Worm (Caenorhabditis elegans): ENCODE results near the gene cyp-25A3.

The cyp-25A3 gene

DNA sequence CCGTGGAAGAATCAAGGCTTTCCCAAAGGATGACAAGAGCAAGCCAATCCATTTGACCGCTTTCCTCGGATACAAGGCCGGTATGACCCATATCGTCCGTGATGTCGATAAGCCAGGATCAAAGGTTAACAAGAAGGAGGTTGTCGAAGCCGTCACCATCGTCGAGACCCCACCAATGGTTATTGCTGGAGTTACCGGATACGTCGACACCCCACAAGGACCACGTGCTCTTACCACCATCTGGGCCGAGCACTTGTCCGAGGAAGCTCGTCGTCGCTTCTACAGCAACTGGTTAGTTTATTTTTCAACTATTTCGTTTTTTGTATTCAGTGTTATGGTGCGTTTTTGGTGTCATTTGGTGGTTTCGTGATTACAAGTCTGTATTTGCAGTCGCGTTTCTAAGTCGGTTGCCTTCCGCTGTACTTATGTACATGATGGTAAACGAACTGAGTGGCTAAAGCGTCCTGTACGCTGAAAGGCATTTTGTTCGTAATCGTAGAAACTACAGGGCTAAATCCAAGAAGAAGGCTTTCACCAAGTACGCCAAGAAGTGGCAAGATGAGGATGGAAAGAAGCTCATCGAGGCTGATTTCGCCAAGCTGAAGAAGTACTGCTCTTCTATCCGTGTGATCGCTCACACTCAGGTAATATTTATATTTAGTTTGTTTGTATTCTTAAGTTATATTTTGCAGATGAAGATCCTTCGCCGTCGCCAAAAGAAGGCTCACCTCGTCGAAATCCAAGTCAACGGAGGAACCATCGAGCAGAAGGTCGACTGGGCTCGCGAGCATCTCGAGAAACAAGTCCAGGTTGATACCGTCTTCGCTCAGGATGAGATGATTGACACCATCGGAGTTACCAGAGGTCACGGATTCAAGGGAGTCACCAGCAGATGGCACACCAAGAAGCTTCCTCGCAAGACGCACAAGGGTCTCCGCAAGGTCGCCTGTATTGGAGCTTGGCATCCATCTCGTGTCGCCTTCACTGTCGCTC, 28.7 kb upstream of the cyp-25A3 start:
- no peak for TF ChIP-seq F22D6.2 (tag; optimal IDR thresholded peaks at IDR 0.05)
- no peak for TF ChIP-seq ztf-28 (GFP tag; IDR thresholded peaks at IDR 0.05)
- TF ChIP-seq ceh-27 (GFP tag; optimal IDR thresholded peaks at IDR 0.05) = no peak
- TF ChIP-seq mel-28 (tag; optimal IDR thresholded peaks at IDR 0.05; ENCODE audit: borderline replicate concordance) = no peak
- TF ChIP-seq snpc-1.1 (tag; optimal IDR thresholded peaks at IDR 0.05; ENCODE audit: insufficient read depth) = no peak
- TF ChIP-seq tbx-9 (tag; optimal IDR thresholded peaks at IDR 0.05; ENCODE audit: borderline replicate concordance) = no peak
- no peak for TF ChIP-seq die-1 (tag; optimal IDR thresholded peaks at IDR 0.05)
- no peak for TF ChIP-seq Y95B8A.8 (GFP tag; IDR thresholded peaks at IDR 0.05)
- TF ChIP-seq snpc-3.4 (tag; optimal IDR thresholded peaks at IDR 0.05) = no peak
- peak; percentile 29; the same call in 1 of the 2 replicates for TF ChIP-seq dox-1 (GFP tag; IDR thresholded peaks at IDR 0.05)
- TF ChIP-seq lir-1 (GFP tag; conservative IDR thresholded peaks at IDR 0.05) = no peak
- TF ChIP-seq ceh-100 (GFP tag; IDR thresholded peaks at IDR 0.05) = no peak
- no peak for TF ChIP-seq F55B11.4 (tag; optimal IDR thresholded peaks at IDR 0.05; ENCODE audit: borderline replicate concordance, insufficient read depth)
- TF ChIP-seq egl-44 (GFP tag; IDR thresholded peaks at IDR 0.05) = no peak
- TF ChIP-seq ceh-91 (GFP tag; IDR thresholded peaks at IDR 0.05) = no peak
- no peak for TF ChIP-seq aptf-2 (GFP tag; conservative IDR thresholded peaks at IDR 0.05)
- no peak for TF ChIP-seq ama-1 (optimal IDR thresholded peaks at IDR 0.05)
- TF ChIP-seq ama-1 (GFP tag; optimal IDR thresholded peaks at IDR 0.05) = no peak
- no peak for TF ChIP-seq Y56A3A.18 (GFP tag; IDR thresholded peaks at IDR 0.05)
- TF ChIP-seq F57A8.1 (GFP tag; optimal IDR thresholded peaks at IDR 0.05) = no peak
- no peak for TF ChIP-seq attf-5 (GFP tag; optimal IDR thresholded peaks at IDR 0.05)
- peak; percentile 11 for TF ChIP-seq efl-1 (GFP tag; optimal IDR thresholded peaks at IDR 0.05)
- TF ChIP-seq sdz-38 (tag; optimal IDR thresholded peaks at IDR 0.05) = no peak
- no peak for TF ChIP-seq egrh-3 (GFP tag; IDR thresholded peaks at IDR 0.05)
- TF ChIP-seq B0336.3 (GFP tag; IDR thresholded peaks at IDR 0.05) = peak; percentile 6; the same call in 1 of the 2 replicates
- TF ChIP-seq hlh-26 (GFP tag; conservative IDR thresholded peaks at IDR 0.05) = no peak
- no peak for TF ChIP-seq ceh-79 (tag; optimal IDR thresholded peaks at IDR 0.05)
- no peak for TF ChIP-seq F39B2.1 (GFP tag; IDR thresholded peaks at IDR 0.05)
- TF ChIP-seq nhr-27 (tag; optimal IDR thresholded peaks at IDR 0.05) = no peak
- peak; percentile 55 for TF ChIP-seq ekl-4 (GFP tag; IDR thresholded peaks at IDR 0.05)
- TF ChIP-seq him-1 (tag; optimal IDR thresholded peaks at IDR 0.05) = no peak
- no peak for TF ChIP-seq rec-8 (tag; optimal IDR thresholded peaks at IDR 0.05)
- TF ChIP-seq gei-17 (GFP tag; optimal IDR thresholded peaks at IDR 0.05) = no peak
- no peak for TF ChIP-seq F49E8.2 (tag; optimal IDR thresholded peaks at IDR 0.05; ENCODE audit: insufficient read depth)
- no peak; the same call in 1 of the 2 replicates for TF ChIP-seq madf-6 (GFP tag; IDR thresholded peaks at IDR 0.05)
- no peak for TF ChIP-seq hmg-1.2 (GFP tag; IDR thresholded peaks at IDR 0.05)
- TF ChIP-seq B0019.2 (GFP tag; conservative IDR thresholded peaks at IDR 0.05) = no peak
- TF ChIP-seq lin-26 (GFP tag; IDR thresholded peaks at IDR 0.05) = no peak; the same call in 1 of the 2 replicates
- TF ChIP-seq unc-62 (GFP tag; optimal IDR thresholded peaks at IDR 0.05) = no peak
- no peak for TF ChIP-seq mxl-1 (tag; optimal IDR thresholded peaks at IDR 0.05)
- TF ChIP-seq lin-40 (tag; optimal IDR thresholded peaks at IDR 0.05) = no peak
- TF ChIP-seq hmg-20 (GFP tag; IDR thresholded peaks at IDR 0.05) = no peak
- no peak for TF ChIP-seq pha-4 (tag; optimal IDR thresholded peaks at IDR 0.05)
- TF ChIP-seq rcor-1 (GFP tag; IDR thresholded peaks at IDR 0.05) = no peak
- TF ChIP-seq lin-54 (GFP tag; optimal IDR thresholded peaks at IDR 0.05) = no peak
- TF ChIP-seq hrde-1 (tag; optimal IDR thresholded peaks at IDR 0.05; ENCODE audit: borderline replicate concordance) = no peak

Data from whole organism, young adult.